Fruit fly (Drosophila melanogaster): ENCODE results near the gene mtrm.

mtrm gene

DNA sequence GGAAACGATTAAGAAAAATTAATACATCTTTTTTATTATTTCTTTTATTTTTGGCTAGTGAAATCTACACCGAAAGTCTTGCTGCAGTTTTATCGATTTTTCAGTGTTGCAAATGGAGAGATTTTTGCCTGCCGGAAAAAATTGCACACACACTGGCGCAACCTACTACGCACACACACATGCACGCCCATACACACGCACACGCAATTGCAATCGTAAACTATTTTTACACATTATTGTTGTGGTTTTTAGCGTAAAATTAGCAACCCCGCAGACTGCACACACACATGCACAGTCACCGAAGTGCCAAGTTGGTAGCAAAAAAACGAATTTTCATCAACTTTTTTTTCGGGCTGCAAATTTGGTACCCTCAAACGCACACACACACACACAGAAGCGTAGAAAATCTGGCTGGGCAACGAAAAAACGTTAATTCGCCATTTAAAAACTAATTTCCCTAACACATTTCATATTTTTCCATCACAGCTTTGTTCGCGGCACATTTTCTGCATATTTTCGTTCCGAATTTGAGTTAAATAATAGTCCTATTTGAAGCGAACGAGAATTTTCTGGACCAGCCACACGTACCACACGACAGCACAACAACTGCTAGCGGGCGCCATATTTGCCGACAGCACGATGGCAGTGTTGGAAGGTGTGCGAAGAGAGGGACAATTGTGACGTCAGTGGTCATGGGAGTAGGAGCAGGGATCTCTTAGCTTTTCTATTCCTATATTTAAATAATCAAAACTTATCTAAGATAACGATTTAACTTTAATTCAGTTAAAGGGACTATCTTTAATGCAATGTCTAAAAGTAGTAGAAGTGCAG is 29.1 kb downstream of the mtrm start, which contains the start of gene Unr (continued):
- TF ChIP-seq CG16815 (GFP tag; optimal IDR thresholded peaks at IDR 0.05) (peak; percentile 42), pros (GFP tag; optimal IDR thresholded peaks at IDR 0.05) (no peak), dati (GFP tag; IDR thresholded peaks at IDR 0.05) (no peak), row (GFP tag; IDR thresholded peaks at IDR 0.05) (peak; percentile 86), Hmx (GFP tag; optimal IDR thresholded peaks at IDR 0.05) (peak; percentile 76), tna (GFP tag; IDR thresholded peaks at IDR 0.05; ENCODE audit: partially characterized antibody) (no peak), Sox102F (GFP tag; optimal IDR thresholded peaks at IDR 0.05) (peak; percentile 61), fd96Cb (tag; optimal IDR thresholded peaks at IDR 0.05) (peak; percentile 43), nerfin-1 (tag; optimal IDR thresholded peaks at IDR 0.05) (peak; percentile 40), dan (GFP tag; IDR thresholded peaks at IDR 0.05) (no peak), ash1 (GFP tag; optimal IDR thresholded peaks at IDR 0.05) (peak; percentile 75), CG18619 (GFP tag; optimal IDR thresholded peaks at IDR 0.05) (peak; percentile 60), CG14860 (GFP tag; IDR thresholded peaks at IDR 0.05; ENCODE audit: partially characterized antibody) (peak; percentile 15; the same call in 1 of the 3 replicates), mirr (GFP tag; optimal IDR thresholded peaks at IDR 0.05) (no peak), lab (GFP tag; optimal IDR thresholded peaks at IDR 0.05) (peak; percentile 86), bcd (GFP tag; optimal IDR thresholded peaks at IDR 0.05) (peak; percentile 75), CG13123 (GFP tag; optimal IDR thresholded peaks at IDR 0.05) (peak; percentile 62), da (GFP tag; optimal IDR thresholded peaks at IDR 0.05) (peak; percentile 54), CG10209 (GFP tag; optimal IDR thresholded peaks at IDR 0.05) (peak; percentile 69), rib (GFP tag; IDR thresholded peaks at IDR 0.05) (peak; percentile 71), TFAM (GFP tag; optimal IDR thresholded peaks at IDR 0.05) (peak; percentile 27), CG3838 (GFP tag; optimal IDR thresholded peaks at IDR 0.05) (peak; percentile 68), CG4617 (GFP tag; optimal IDR thresholded peaks at IDR 0.05; ENCODE audit: borderline replicate concordance) (peak; percentile 70), CG6272 (GFP tag; IDR thresholded peaks at IDR 0.05) (no peak), YL-1 (GFP tag; optimal IDR thresholded peaks at IDR 0.05) (peak; percentile 96), CG10654 (GFP tag; optimal IDR thresholded peaks at IDR 0.05) (peak; percentile 74), CG4707 (GFP tag; optimal IDR thresholded peaks at IDR 0.05) (peak; percentile 68), crc (GFP tag; optimal IDR thresholded peaks at IDR 0.05) (peak; percentile 62), Blimp-1 (GFP tag; optimal IDR thresholded peaks at IDR 0.05) (peak; percentile 58), CG3163 (GFP tag; optimal IDR thresholded peaks at IDR 0.05) (peak; percentile 62), CG30020 (tag; optimal IDR thresholded peaks at IDR 0.05) (peak; percentile 8), Side (GFP tag; optimal IDR thresholded peaks at IDR 0.05) (peak; percentile 71), bigmax (GFP tag; optimal IDR thresholded peaks at IDR 0.05) (no peak), zen2 (GFP tag; IDR thresholded peaks at IDR 0.05; ENCODE audit: partially characterized antibody) (no peak), CG34376 (GFP tag; optimal IDR thresholded peaks at IDR 0.05) (peak; percentile 85), Nf-YA (GFP tag; IDR thresholded peaks at IDR 0.05) (peak; percentile 74), tin (GFP tag; optimal IDR thresholded peaks at IDR 0.05) (peak; percentile 71), ranshi (GFP tag; IDR thresholded peaks at IDR 0.05) (peak; percentile 81; the same call in 1 of the 2 replicates), pb (GFP tag; optimal IDR thresholded peaks at IDR 0.05) (peak; percentile 53), CG42726 (GFP tag; IDR thresholded peaks at IDR 0.05; ENCODE audit: partially characterized antibody) (no peak), CG7357 (GFP tag; IDR thresholded peaks at IDR 0.05) (peak; percentile 45; the same call in 1 of the 3 replicates), CG7372 (GFP tag; IDR thresholded peaks at IDR 0.05) (peak; percentile 60), CG7839 (tag; optimal IDR thresholded peaks at IDR 0.05) (peak; percentile 81), BtbVII (GFP tag; optimal IDR thresholded peaks at IDR 0.05) (peak; percentile 35), p53 (GFP tag; optimal IDR thresholded peaks at IDR 0.05) (peak; percentile 22), Dfd (GFP tag; optimal IDR thresholded peaks at IDR 0.05) (no peak), Dip2 (GFP tag; IDR thresholded peaks at IDR 0.05) (no peak), gce (GFP tag; IDR thresholded peaks at IDR 0.05) (peak; percentile 74; the same call in 2 of the 3 replicates)
